Worm (Caenorhabditis elegans) whole organism, mixed stage, embryonic: ENCODE data around the gene sdz-32.

Experiments used
- bed-3 ChIP-seq: fragments of 200-800 bp; sonication (Bioruptor generic); optimal IDR thresholded peaks from 3 replicates; lab custom pipeline; 2018; ENCODE audit warnings: mild to moderate bottlenecking, missing genetic modification characterization, moderate library complexity, missing compliant biosample characterization
- ceh-39 ChIP-seq: fragments of 150-350 bp; optimal IDR thresholded peaks from 2 replicates; lab custom pipeline; 2014; ENCODE audit warnings: missing biosample characterization, missing genetic modification characterization
- cnd-1 ChIP-seq: fragments of 200-800 bp; sonication (Bioruptor generic); optimal IDR thresholded peaks from 2 replicates; lab custom pipeline; 2018; ENCODE audit warnings: mild to moderate bottlenecking, missing genetic modification characterization, missing compliant biosample characterization
- hlh-1 ChIP-seq: fragments of 150-350 bp; optimal IDR thresholded peaks from 2 replicates; lab custom pipeline; 2014; ENCODE audit warnings: missing biosample characterization, missing genetic modification reagents, missing genetic modification characterization
- lsy-2 ChIP-seq: fragments of 150-350 bp; optimal IDR thresholded peaks from 2 replicates; lab custom pipeline; 2014; ENCODE audit warnings: missing biosample characterization, missing genetic modification characterization
- mep-1 ChIP-seq: fragments of 150-350 bp; optimal IDR thresholded peaks from 2 replicates; lab custom pipeline; 2017; ENCODE audit warnings: missing biosample characterization, missing genetic modification reagents, missing genetic modification characterization, inconsistent platforms
- nhr-12 ChIP-seq: fragments of 150-350 bp; optimal IDR thresholded peaks from 2 replicates; lab custom pipeline; 2014; ENCODE audit warnings: missing biosample characterization, missing genetic modification characterization
- nhr-237 ChIP-seq: fragments of 150-350 bp; optimal IDR thresholded peaks from 2 replicates; lab custom pipeline; 2014; ENCODE audit warnings: missing biosample characterization, missing genetic modification characterization
- snpc-4 ChIP-seq: fragments of 150-350 bp; optimal IDR thresholded peaks from 2 replicates; lab custom pipeline; 2014; ENCODE audit warnings: missing biosample characterization, missing genetic modification characterization
- unc-62 ChIP-seq: fragments of 150-350 bp; optimal IDR thresholded peaks from 2 replicates; lab custom pipeline; 2014; ENCODE audit warnings: missing biosample characterization, missing genetic modification reagents, missing genetic modification characterization

DNA sequence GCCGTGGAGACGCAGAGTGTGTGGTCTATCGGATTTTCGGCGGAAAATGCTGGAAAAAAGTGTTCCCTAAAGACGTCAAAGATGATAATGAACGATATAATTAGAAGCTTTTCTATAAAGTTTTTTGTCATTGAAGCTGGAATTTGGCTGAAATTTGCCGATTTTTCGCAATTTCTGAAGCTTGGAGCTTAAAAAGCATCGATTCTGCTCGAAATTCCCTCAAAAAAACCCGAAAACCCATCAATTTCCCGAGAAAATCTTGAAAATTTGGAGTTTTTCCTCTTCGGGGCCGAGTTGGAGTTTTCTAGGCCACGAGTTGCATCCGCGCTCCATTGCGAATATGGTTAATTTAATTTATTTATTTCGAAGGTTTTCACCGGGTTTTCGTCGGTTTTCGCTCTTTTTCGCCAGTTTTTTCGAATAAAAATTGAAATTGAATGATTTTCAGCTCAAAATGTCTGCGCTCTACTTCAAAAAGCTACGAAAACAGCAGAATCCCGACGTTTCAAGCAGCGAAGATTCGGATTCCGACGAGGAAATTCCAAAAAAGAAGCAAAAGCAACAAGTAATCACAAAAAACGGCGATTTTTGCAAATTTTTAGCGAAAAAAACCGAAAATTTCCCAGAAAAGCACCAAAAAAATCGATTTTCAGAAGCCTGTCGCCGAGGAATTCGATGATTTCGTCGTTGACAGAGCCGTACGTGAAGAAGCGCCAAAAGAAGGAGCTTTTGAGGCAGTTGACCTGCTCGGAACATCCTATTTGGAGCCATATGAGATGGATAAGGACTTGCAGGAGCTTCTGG is 28.9 kb downstream of the sdz-32 start, which contains the start of the genes col-71 and Y49F6B.2:
- TF ChIP-seq snpc-4 (no peak), hlh-1 (tag; lab: Kevin White, UChicago) (no peak), ceh-39 (tag; lab: Kevin White, UChicago) (peak; percentile 5), nhr-237 (tag; lab: Kevin White, UChicago) (peak; percentile 46), cnd-1 (tag; lab: Kevin White, UChicago) (peak; percentile 48), mep-1 (tag; lab: Kevin White, UChicago) (peak; percentile 58), unc-62 (no peak), lsy-2 (tag; lab: Kevin White, UChicago) (peak; percentile 51), bed-3 (GFP tag; lab: Kevin White, UChicago) (peak; percentile 9), nhr-12 (tag; lab: Kevin White, UChicago) (no peak)
